Worm (Caenorhabditis elegans): Measurements from ENCODE around the gene gst-20.

- TF ChIP-seq lin-39 (tag; optimal IDR thresholded peaks at IDR 0.05), result no peak
- no peak for TF ChIP-seq snpc-4 (tag; optimal IDR thresholded peaks at IDR 0.05)
- TF ChIP-seq ztf-4 (tag; optimal IDR thresholded peaks at IDR 0.05), result no peak
- TF ChIP-seq skn-1 (tag; optimal IDR thresholded peaks at IDR 0.05), result no peak
- TF ChIP-seq nhr-237 (tag; optimal IDR thresholded peaks at IDR 0.05), result no peak
- no peak for TF ChIP-seq ceh-16 (tag; optimal IDR thresholded peaks at IDR 0.05)
Observed at ce11 chrII:13630690-13631089, 21.1 kb upstream of the gst-20 start, which contains the start of the genes gst-17 and gst-18.

Measured in whole organism, L3 larva.